Worm (Caenorhabditis elegans): Measurements from ENCODE around the gene gpd-3.

The gpd-3 gene

DNA sequence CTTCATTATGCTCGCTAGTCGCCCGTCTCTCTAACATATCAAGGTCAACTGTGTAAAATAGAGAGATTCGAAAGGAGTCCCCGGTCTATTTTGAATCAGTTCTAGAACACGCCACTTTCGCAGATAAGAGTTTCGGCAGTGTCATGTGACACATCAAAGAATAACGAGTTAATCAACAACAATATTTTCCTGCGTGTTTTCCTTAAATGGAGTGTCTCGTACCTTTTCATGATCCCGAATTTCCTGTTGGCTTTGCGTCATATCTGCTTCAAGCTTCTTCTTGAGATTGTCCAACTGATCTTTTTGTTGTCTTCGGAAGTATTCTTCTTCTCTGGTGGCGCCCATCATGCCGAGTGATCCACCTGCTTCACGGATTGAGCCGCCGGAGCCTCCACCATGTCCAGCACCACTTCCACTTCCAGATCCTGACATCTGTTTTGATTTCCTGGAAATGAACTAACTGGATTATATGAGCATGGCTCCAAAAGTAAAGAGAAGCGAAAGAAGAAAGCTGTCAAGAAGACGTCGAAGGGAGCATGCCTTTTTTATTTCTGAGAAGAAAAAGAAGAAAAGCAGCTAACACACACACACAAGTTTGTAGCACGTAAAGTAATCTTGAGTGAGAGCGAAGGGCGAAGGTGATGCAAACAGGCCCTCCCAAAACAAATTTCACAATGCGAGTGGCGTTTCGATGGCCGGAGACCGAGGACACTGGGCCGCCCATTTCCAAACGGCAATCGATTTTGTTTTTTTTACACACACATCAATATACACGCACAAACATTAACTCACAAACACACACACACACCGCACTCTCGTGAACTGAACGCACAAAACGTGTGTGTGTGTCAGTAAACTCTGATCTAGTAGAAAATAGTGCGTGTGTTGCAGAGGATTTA is 2.2 kb upstream of the gpd-3 start:
- TF ChIP-seq unc-120 (tag; optimal IDR thresholded peaks at IDR 0.05; ENCODE audit: poor library complexity, severe bottlenecking) (no peak), ceh-83 (GFP tag; optimal IDR thresholded peaks at IDR 0.05) (no peak), lsy-2 (tag; optimal IDR thresholded peaks at IDR 0.05) (no peak), nhr-76 (tag; optimal IDR thresholded peaks at IDR 0.05) (no peak), drap-1 (GFP tag; optimal IDR thresholded peaks at IDR 0.05) (no peak), elt-1 (tag; optimal IDR thresholded peaks at IDR 0.05; ENCODE audit: borderline replicate concordance, insufficient read depth) (no peak), tbx-8 (GFP tag; optimal IDR thresholded peaks at IDR 0.05) (no peak), ceh-43 (GFP tag; optimal IDR thresholded peaks at IDR 0.05) (no peak)

DNA sequence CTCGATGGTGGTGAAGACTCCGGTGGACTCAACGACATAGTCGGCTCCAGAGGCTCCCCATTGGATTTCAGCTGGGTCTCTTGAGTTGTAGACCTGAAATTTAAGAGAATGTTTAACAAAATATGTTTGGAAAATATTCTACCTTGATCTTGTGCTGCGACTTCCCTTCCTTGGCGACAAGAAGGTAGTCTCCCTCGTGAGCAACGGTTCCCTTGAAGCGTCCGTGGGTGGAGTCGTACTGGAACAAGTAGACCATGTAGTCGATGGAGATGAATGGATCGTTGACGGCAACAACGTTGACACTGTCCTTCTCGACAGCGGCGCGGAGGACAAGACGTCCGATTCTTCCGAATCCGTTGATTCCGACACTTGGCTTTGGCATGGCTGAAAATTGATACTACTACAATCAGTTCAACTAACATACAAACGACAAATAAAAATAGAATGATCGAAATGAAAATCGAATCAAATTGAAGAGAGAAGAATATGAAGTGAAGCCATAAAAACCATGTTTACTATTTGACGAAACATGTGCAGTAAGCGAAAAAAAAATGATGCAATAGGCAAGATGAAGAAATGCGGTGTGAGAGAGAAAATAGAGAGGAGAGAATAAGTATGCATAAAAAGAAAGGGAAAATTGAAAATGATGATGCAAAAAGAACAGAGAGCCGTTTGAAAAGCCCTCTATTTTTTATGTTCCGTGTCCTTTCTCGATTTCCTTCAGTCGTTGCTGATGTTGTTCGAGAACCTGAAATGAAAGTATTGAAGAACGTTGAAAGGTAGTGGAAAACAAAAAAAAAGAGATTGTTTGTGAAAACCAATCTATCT is 1.4 kb upstream of the gpd-3 start, which contains the start of gene gpd-2:
Gene gpd-2 (minus strand): TSS at position 384 of the 828 bp plus-strand sequence.
- no peak for TF ChIP-seq mab-5 (tag; optimal IDR thresholded peaks at IDR 0.05)
- no peak for TF ChIP-seq ceh-43 (GFP tag; optimal IDR thresholded peaks at IDR 0.05)
- no peak for TF ChIP-seq ceh-83 (GFP tag; optimal IDR thresholded peaks at IDR 0.05)
- TF ChIP-seq lsy-2 (tag; optimal IDR thresholded peaks at IDR 0.05), result no peak
- TF ChIP-seq M03D4.4 (tag; optimal IDR thresholded peaks at IDR 0.05), result no peak
- no peak for TF ChIP-seq pha-4 (tag; optimal IDR thresholded peaks at IDR 0.05)
- TF ChIP-seq tbx-8 (GFP tag; optimal IDR thresholded peaks at IDR 0.05), result no peak
- no peak for TF ChIP-seq nhr-2 (tag; optimal IDR thresholded peaks at IDR 0.05)
- no peak for TF ChIP-seq drap-1 (GFP tag; optimal IDR thresholded peaks at IDR 0.05)

- no peak for TF ChIP-seq lin-32 (GFP tag; optimal IDR thresholded peaks at IDR 0.05)
- peak; percentile 65 for TF ChIP-seq pha-4 (tag; optimal IDR thresholded peaks at IDR 0.05)
- no peak for TF ChIP-seq unc-120 (tag; optimal IDR thresholded peaks at IDR 0.05; ENCODE audit: poor library complexity, severe bottlenecking)
- no peak for TF ChIP-seq flh-1 (GFP tag; optimal IDR thresholded peaks at IDR 0.05)
- peak; percentile 65 for TF ChIP-seq ces-1 (GFP tag; optimal IDR thresholded peaks at IDR 0.05)
- no peak for TF ChIP-seq mep-1 (tag; optimal IDR thresholded peaks at IDR 0.05)
- TF ChIP-seq mls-2 (tag; optimal IDR thresholded peaks at IDR 0.05), result no peak
- TF ChIP-seq lin-13 (tag; optimal IDR thresholded peaks at IDR 0.05), result no peak
- TF ChIP-seq sem-2 (GFP tag; optimal IDR thresholded peaks at IDR 0.05), result no peak
- peak; percentile 55 for TF ChIP-seq unc-62 (GFP tag; optimal IDR thresholded peaks at IDR 0.05)
- no peak for TF ChIP-seq elt-1 (tag; optimal IDR thresholded peaks at IDR 0.05; ENCODE audit: borderline replicate concordance, insufficient read depth)
- TF ChIP-seq ceh-39 (tag; optimal IDR thresholded peaks at IDR 0.05), result no peak
- no peak for TF ChIP-seq nhr-28 (tag; optimal IDR thresholded peaks at IDR 0.05)
- TF ChIP-seq hlh-1 (tag; optimal IDR thresholded peaks at IDR 0.05), result peak; percentile 17
These were observed 1.5 kb downstream of the gpd-3 start for ce11 chrX:3111687-3112086.

DNA sequence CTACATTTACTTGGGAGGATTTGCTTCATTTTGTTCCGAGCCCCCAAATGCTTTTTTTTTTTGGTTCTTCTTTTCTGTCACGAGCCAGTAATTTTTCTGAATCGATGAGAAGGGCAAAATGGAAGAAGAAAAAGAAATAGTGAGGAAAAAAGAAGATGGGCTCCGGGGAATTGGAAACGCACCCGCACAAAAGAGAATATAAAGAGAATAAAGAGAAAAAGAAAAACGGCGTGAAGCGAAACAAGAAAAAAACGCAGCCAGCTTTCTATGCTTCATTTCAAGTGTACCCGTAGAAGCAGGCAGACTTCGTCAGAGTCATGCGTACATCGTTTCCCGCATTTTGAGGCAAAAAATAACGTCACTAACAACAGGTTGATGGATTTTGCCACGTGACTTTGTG is 2.1 kb downstream of the gpd-3 start:
- TF ChIP-seq ces-1 (GFP tag; optimal IDR thresholded peaks at IDR 0.05) (peak; percentile 48), nhr-12 (tag; optimal IDR thresholded peaks at IDR 0.05) (no peak)

- TF ChIP-seq nhr-76 (tag; optimal IDR thresholded peaks at IDR 0.05) (no peak), pha-4 (tag; optimal IDR thresholded peaks at IDR 0.05) (no peak), zip-8 (tag; optimal IDR thresholded peaks at IDR 0.05) (no peak), tbx-8 (GFP tag; optimal IDR thresholded peaks at IDR 0.05) (no peak), ceh-83 (GFP tag; optimal IDR thresholded peaks at IDR 0.05) (no peak)
These were observed 2.6 kb downstream of the gpd-3 start, which contains the start of gene gpcp-1 for ce11 chrX:3110576-3110975. TSS of gene gpcp-1 (minus strand) at chrX:3110628.

- TF ChIP-seq hlh-1 (tag; optimal IDR thresholded peaks at IDR 0.05) (peak; percentile 45), mep-1 (tag; optimal IDR thresholded peaks at IDR 0.05) (no peak), ham-2 (GFP tag; optimal IDR thresholded peaks at IDR 0.05) (no peak), unc-62 (GFP tag; optimal IDR thresholded peaks at IDR 0.05) (no peak)
These were observed 4.5 kb downstream of the gpd-3 start for ce11 chrX:3108603-3109002.

Measured in whole organism, mixed stage, embryonic.